Fruit fly (Drosophila melanogaster) whole organism, embryonic: ENCODE measurements around the gene NimB3.
A peak's percentile ranks its signal among the peaks of the same experiment; 100 is the strongest.

Experiments used
- Bteb2 ChIP-seq: fragments of 200-800 bp; sonication (Bioruptor generic); optimal IDR thresholded peaks from 2 replicates; lab custom pipeline; 2016; ENCODE audit warnings: missing biosample characterization, missing genetic modification characterization
- CG10209 ChIP-seq: fragments of 200-800 bp; sonication (Bioruptor generic); optimal IDR thresholded peaks from 3 replicates; lab custom pipeline; 2017; ENCODE audit warnings: missing biosample characterization, mild to moderate bottlenecking, missing genetic modification characterization, missing genetic modification reagents
- CG10543 ChIP-seq: fragments of 200-800 bp; sonication (Bioruptor generic); optimal IDR thresholded peaks from 3 replicates; lab custom pipeline; 2017; ENCODE audit warnings: missing biosample characterization, mild to moderate bottlenecking, missing genetic modification characterization, moderate library complexity
- CG10979 ChIP-seq: fragments of 200-800 bp; sonication (Bioruptor generic); optimal IDR thresholded peaks from 2 replicates; lab custom pipeline; 2018; ENCODE audit warnings: missing biosample characterization, mild to moderate bottlenecking, missing genetic modification characterization, moderate library complexity
- CG11093 ChIP-seq: fragments of 200-800 bp; sonication (Bioruptor generic); IDR thresholded peaks from 3 replicates; pipeline ENCODE4 v1.3.6; 2022; ENCODE audit warnings: missing biosample characterization, missing genetic modification characterization
- CG11247 ChIP-seq: fragments of 200-800 bp; sonication (Bioruptor generic); IDR thresholded peaks from 2 replicates; pipeline ENCODE4 v1.3.6; 2022; ENCODE audit warnings: missing biosample characterization, missing genetic modification characterization
- CG12104 ChIP-seq: fragments of 200-800 bp; sonication (Bioruptor generic); optimal IDR thresholded peaks from 3 replicates; lab custom pipeline; 2016; ENCODE audit warnings: missing biosample characterization, missing genetic modification characterization
- CG12659 ChIP-seq: fragments of 200-800 bp; sonication (Bioruptor generic); optimal IDR thresholded peaks from 3 replicates; lab custom pipeline; 2017; ENCODE audit warnings: mild to moderate bottlenecking, missing biosample characterization, missing genetic modification reagents, missing genetic modification characterization
- CG12744 ChIP-seq: fragments of 200-800 bp; sonication (Bioruptor generic); optimal IDR thresholded peaks from 2 replicates; lab custom pipeline; 2016; ENCODE audit warnings: missing biosample characterization, missing genetic modification characterization
- CG13894 ChIP-seq: fragments of 200-800 bp; sonication (Bioruptor generic); optimal IDR thresholded peaks from 3 replicates; lab custom pipeline; 2018; ENCODE audit warnings: missing biosample characterization, mild to moderate bottlenecking, missing genetic modification characterization, moderate library complexity
- CG14965 ChIP-seq: fragments of 200-800 bp; sonication (Bioruptor generic); optimal IDR thresholded peaks from 2 replicates; lab custom pipeline; 2016; ENCODE audit warnings: missing biosample characterization, missing genetic modification characterization, borderline replicate concordance
- CG15601 ChIP-seq: fragments of 200-800 bp; sonication (Bioruptor generic); optimal IDR thresholded peaks from 3 replicates; lab custom pipeline; 2019; ENCODE audit warnings: missing biosample characterization, mild to moderate bottlenecking, missing genetic modification characterization, moderate library complexity
- CG1647 ChIP-seq: fragments of 200-800 bp; sonication (Bioruptor generic); optimal IDR thresholded peaks from 3 replicates; lab custom pipeline; 2016; ENCODE audit warnings: missing biosample characterization, missing genetic modification characterization
- CG17912 ChIP-seq: fragments of 200-800 bp; sonication (Bioruptor generic); optimal IDR thresholded peaks from 2 replicates; lab custom pipeline; 2018; ENCODE audit warnings: missing biosample characterization, mild to moderate bottlenecking, missing genetic modification characterization
- CG34376 ChIP-seq: fragments of 200-800 bp; sonication (Bioruptor generic); optimal IDR thresholded peaks from 2 replicates; lab custom pipeline; 2018; ENCODE audit warnings: missing biosample characterization, mild to moderate bottlenecking, missing genetic modification characterization
- CG4424 ChIP-seq: fragments of 200-800 bp; sonication (Bioruptor generic); optimal IDR thresholded peaks from 3 replicates; lab custom pipeline; 2016; ENCODE audit warnings: missing biosample characterization, missing genetic modification characterization
- CG7271 ChIP-seq: fragments of 200-800 bp; sonication (Bioruptor generic); optimal IDR thresholded peaks from 2 replicates; lab custom pipeline; 2018; ENCODE audit warnings: missing biosample characterization, mild to moderate bottlenecking, missing genetic modification characterization, moderate library complexity
- CG8290 ChIP-seq, 3 experiments: fragments of 200-800 bp; sonication (Bioruptor generic); optimal IDR thresholded peaks; 2 replicates each; lab custom pipeline; 2016 to 2019; ENCODE audit warnings: missing biosample characterization in 3 of 3, missing genetic modification characterization in 3 of 3, mild to moderate bottlenecking in 2 of 3, moderate library complexity in 1 of 3
- CTCF ChIP-seq: fragments of 200-800 bp; sonication (Bioruptor generic); optimal IDR thresholded peaks from 2 replicates; lab custom pipeline; 2017; ENCODE audit warnings: missing biosample characterization, mild to moderate bottlenecking, missing genetic modification characterization, moderate library complexity
- Dp ChIP-seq: fragments of 200-800 bp; sonication (Bioruptor generic); optimal IDR thresholded peaks from 2 replicates; lab custom pipeline; 2018; ENCODE audit warnings: missing biosample characterization, mild to moderate bottlenecking, missing genetic modification characterization, moderate library complexity
- HHEX ChIP-seq: fragments of 200-800 bp; sonication (Bioruptor generic); optimal IDR thresholded peaks from 3 replicates; lab custom pipeline; 2017; ENCODE audit warnings: missing biosample characterization, mild to moderate bottlenecking, missing genetic modification characterization, missing genetic modification reagents
- HmgD ChIP-seq: fragments of 200-800 bp; sonication (Bioruptor generic); optimal IDR thresholded peaks from 3 replicates; lab custom pipeline; 2016; ENCODE audit warnings: missing biosample characterization, missing genetic modification characterization
- Hsf ChIP-seq: fragments of 200-800 bp; sonication (Bioruptor generic); optimal IDR thresholded peaks from 3 replicates; lab custom pipeline; 2016; ENCODE audit warnings: missing biosample characterization, missing genetic modification characterization
- MBD-R2 ChIP-seq: fragments of 200-800 bp; sonication (Bioruptor generic); IDR thresholded peaks from 2 replicates; pipeline ENCODE4 v1.3.6; 2022; ENCODE audit warnings: missing biosample characterization, missing genetic modification characterization
- MESR4 ChIP-seq: fragments of 200-800 bp; sonication (Bioruptor generic); optimal IDR thresholded peaks from 2 replicates; lab custom pipeline; 2018; ENCODE audit warnings: missing biosample characterization, mild to moderate bottlenecking, missing genetic modification characterization, moderate library complexity
- Ravus ChIP-seq: fragments of 200-800 bp; sonication (Bioruptor generic); IDR thresholded peaks from 2 replicates; pipeline ENCODE4 v1.3.6; 2022; ENCODE audit warnings: missing biosample characterization, missing genetic modification characterization
- Sry-β ChIP-seq: fragments of 200-800 bp; sonication (Bioruptor generic); optimal IDR thresholded peaks from 2 replicates; lab custom pipeline; 2018; ENCODE audit warnings: missing biosample characterization, mild to moderate bottlenecking, missing genetic modification characterization, moderate library complexity
- Taf1 ChIP-seq: fragments of 200-800 bp; sonication (Bioruptor generic); IDR thresholded peaks from 2 replicates; pipeline ENCODE4 v1.3.6; 2022; ENCODE audit warnings: missing biosample characterization, missing genetic modification characterization
- Xbp1 ChIP-seq: fragments of 200-800 bp; sonication (Bioruptor generic); optimal IDR thresholded peaks from 3 replicates; lab custom pipeline; 2016; ENCODE audit warnings: missing biosample characterization, mild to moderate bottlenecking, missing genetic modification characterization
- br ChIP-seq: fragments of >200 bp; optimal IDR thresholded peaks from 2 replicates; lab custom pipeline; 2017
- chif ChIP-seq, 2 experiments: fragments of 200-800 bp; sonication (Bioruptor generic); optimal IDR thresholded peaks; 3 replicates each; lab custom pipeline; 2016; ENCODE audit warnings: missing biosample characterization in 2 of 2, missing genetic modification characterization in 2 of 2
- ci ChIP-seq: fragments of 200-800 bp; sonication (Bioruptor generic); IDR thresholded peaks from 3 replicates; pipeline ENCODE4 v1.3.6; 2022; ENCODE audit warnings: missing biosample characterization, missing genetic modification characterization
- corto ChIP-seq: fragments of 200-800 bp; sonication (Bioruptor generic); optimal IDR thresholded peaks from 2 replicates; lab custom pipeline; 2016; ENCODE audit warnings: missing biosample characterization, mild to moderate bottlenecking, missing genetic modification characterization, moderate library complexity
- dati ChIP-seq: fragments of 200-800 bp; sonication (Bioruptor generic); IDR thresholded peaks from 2 replicates; pipeline ENCODE4 v1.3.6; 2022; ENCODE audit warnings: missing biosample characterization, missing genetic modification characterization
- emc ChIP-seq: fragments of 200-800 bp; sonication (Bioruptor generic); optimal IDR thresholded peaks from 2 replicates; lab custom pipeline; 2016; ENCODE audit warnings: missing biosample characterization, missing genetic modification characterization
- eve ChIP-seq, 2 experiments: fragments of >200 bp; optimal IDR thresholded peaks; 2 replicates each; lab custom pipeline; 2017; ENCODE audit warnings: missing biosample characterization in 2 of 2, missing genetic modification characterization in 2 of 2
- ewg ChIP-seq: fragments of 200-800 bp; sonication (Bioruptor generic); optimal IDR thresholded peaks from 3 replicates; lab custom pipeline; 2017; ENCODE audit warnings: mild to moderate bottlenecking, missing biosample characterization, missing genetic modification reagents, missing genetic modification characterization
- exex ChIP-seq: fragments of 200-800 bp; sonication (Bioruptor generic); optimal IDR thresholded peaks from 4 replicates; lab custom pipeline; 2018; ENCODE audit warnings: missing biosample characterization, mild to moderate bottlenecking, missing genetic modification characterization, moderate library complexity
- eyg ChIP-seq: fragments of 200-800 bp; sonication (Bioruptor generic); optimal IDR thresholded peaks from 3 replicates; lab custom pipeline; 2016; ENCODE audit warnings: missing biosample characterization, missing genetic modification characterization
- gfzf ChIP-seq: fragments of 200-800 bp; sonication (Bioruptor generic); optimal IDR thresholded peaks from 2 replicates; lab custom pipeline; 2016; ENCODE audit warnings: missing biosample characterization, mild to moderate bottlenecking, missing genetic modification characterization, moderate library complexity
- gro ChIP-seq: fragments of 200-800 bp; sonication (Bioruptor generic); optimal IDR thresholded peaks from 2 replicates; lab custom pipeline; 2016; ENCODE audit warnings: missing biosample characterization, missing genetic modification characterization
- gt ChIP-seq: fragments of 200-800 bp; sonication (Bioruptor generic); IDR thresholded peaks from 2 replicates; pipeline ENCODE4 v1.3.6; 2022; ENCODE audit warnings: missing biosample characterization, missing genetic modification characterization
- her ChIP-seq: fragments of 200-800 bp; sonication (Bioruptor generic); optimal IDR thresholded peaks from 2 replicates; lab custom pipeline; 2016; ENCODE audit warnings: missing biosample characterization, missing genetic modification characterization
- hkb ChIP-seq, 2 experiments: fragments of 200-800 bp in 1 of 2; fragments of >200 bp in 1 of 2; sonication (Bioruptor generic) in 1 of 2; IDR thresholded peaks in 1 of 2; optimal IDR thresholded peaks in 1 of 2; 2 replicates each; pipeline versions ENCODE4 v1.3.6 to Lab custom; 2017 to 2022; ENCODE audit warnings: missing biosample characterization in 1 of 2, missing genetic modification characterization in 1 of 2
- kay ChIP-seq: fragments of 200-800 bp; sonication (Bioruptor generic); optimal IDR thresholded peaks from 2 replicates; lab custom pipeline; 2016; ENCODE audit warnings: missing biosample characterization, missing genetic modification characterization
- klu ChIP-seq: fragments of 200-800 bp; sonication (Bioruptor generic); IDR thresholded peaks from 2 replicates; pipeline ENCODE4 v1.3.6; 2022; ENCODE audit warnings: missing biosample characterization, missing genetic modification characterization
- lbe ChIP-seq: fragments of 200-800 bp; sonication (Bioruptor generic); optimal IDR thresholded peaks from 2 replicates; lab custom pipeline; 2016; ENCODE audit warnings: missing biosample characterization, mild to moderate bottlenecking, missing genetic modification characterization
- scrt ChIP-seq: fragments of 200-800 bp; sonication (Bioruptor generic); optimal IDR thresholded peaks from 2 replicates; lab custom pipeline; 2018; ENCODE audit warnings: missing biosample characterization, mild to moderate bottlenecking, missing genetic modification characterization, moderate library complexity
- slou ChIP-seq: fragments of 200-800 bp; sonication (Bioruptor generic); optimal IDR thresholded peaks from 3 replicates; lab custom pipeline; 2016; ENCODE audit warnings: missing biosample characterization, missing genetic modification characterization
- ssp ChIP-seq: fragments of 200-800 bp; sonication (Bioruptor generic); IDR thresholded peaks from 2 replicates; pipeline ENCODE4 v1.3.6; 2022; ENCODE audit warnings: missing biosample characterization, missing genetic modification characterization

Gene NimB3

DNA sequence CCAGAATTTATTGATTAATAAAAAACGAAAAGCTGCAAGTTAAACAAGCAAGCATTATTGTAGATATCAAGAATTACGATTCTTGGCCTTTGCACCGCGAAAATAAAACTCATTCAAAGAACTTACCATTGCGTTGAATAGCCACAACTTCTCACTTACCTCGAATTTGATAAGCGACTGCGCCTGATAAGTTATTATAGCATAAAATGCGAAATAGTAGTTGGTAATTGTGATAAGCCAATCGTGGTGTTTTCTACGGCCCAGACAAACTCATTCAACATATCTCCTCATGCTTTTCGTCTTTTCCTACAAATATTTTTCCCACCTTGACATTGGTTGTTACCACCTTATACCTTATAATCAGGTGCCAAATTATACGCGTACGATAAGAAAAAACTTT, 47.3 kb upstream of the NimB3 start (continued):
- TF ChIP-seq CG14965 (GFP tag; lab: Kevin White, UChicago), result no peak
- TF ChIP-seq CG17912 (GFP tag; lab: Kevin White, UChicago), result no peak
- TF ChIP-seq eve (GFP tag; optimal IDR thresholded peaks at IDR 0.05; lab: Kevin White, UChicago), result peak in 1 of 2 experiments; percentile 36
- TF ChIP-seq chif (GFP tag; optimal IDR thresholded peaks at IDR 0.05; lab: Kevin White, UChicago), result no peak
- no peak for TF ChIP-seq br (lab: Kevin White, UChicago)
- TF ChIP-seq CG7271 (tag; lab: Kevin White, UChicago), result no peak
- TF ChIP-seq CG15601 (tag; lab: Kevin White, UChicago), result no peak
- TF ChIP-seq scrt (GFP tag; lab: Kevin White, UChicago), result no peak
- peak; percentile 89 for TF ChIP-seq CG34376 (GFP tag; lab: Kevin White, UChicago)
- TF ChIP-seq lbe (GFP tag; lab: Kevin White, UChicago), result no peak
- TF ChIP-seq klu (GFP tag; lab: Robert Waterston, UW), result no peak
- no peak for TF ChIP-seq CG10979 (tag; lab: Kevin White, UChicago)
- no peak for TF ChIP-seq hkb (optimal IDR thresholded peaks at IDR 0.05; lab: Kevin White, UChicago)
- no peak for TF ChIP-seq hkb (GFP tag; IDR thresholded peaks at IDR 0.05; lab: Robert Waterston, UW)
- TF ChIP-seq CG1647 (GFP tag; lab: Kevin White, UChicago), result no peak
- TF ChIP-seq Xbp1 (GFP tag; lab: Kevin White, UChicago), result no peak
- TF ChIP-seq CG10209 (GFP tag; lab: Kevin White, UChicago), result no peak

- TF ChIP-seq CG11093 (GFP tag; lab: Robert Waterston, UW), result 0 out of 3 replicates have a peak, but pooled peaks have one; percentile 20
- TF ChIP-seq emc (GFP tag; lab: Kevin White, UChicago), result no peak
- TF ChIP-seq gt (GFP tag; lab: Robert Waterston, UW), result no peak
- TF ChIP-seq exex (tag; lab: Kevin White, UChicago), result peak; percentile 98
- TF ChIP-seq CG4424, result no peak
- no peak for TF ChIP-seq HmgD
- TF ChIP-seq MBD-R2 (GFP tag; lab: Robert Waterston, UW), result no peak
- TF ChIP-seq CG12659 (GFP tag; lab: Kevin White, UChicago), result no peak
- TF ChIP-seq CG13894, result peak; percentile 54
- TF ChIP-seq ci (GFP tag; lab: Robert Waterston, UW), result no peak
- TF ChIP-seq CG11247 (GFP tag; lab: Robert Waterston, UW), result 0 out of 2 replicates have a peak, but pooled peaks have one; percentile 11
- TF ChIP-seq gfzf (GFP tag; lab: Kevin White, UChicago), result no peak
- TF ChIP-seq Dp (GFP tag; lab: Kevin White, UChicago), result no peak
- TF ChIP-seq gro (GFP tag; lab: Kevin White, UChicago), result peak; percentile 24
- no peak for TF ChIP-seq CG12744 (GFP tag; lab: Kevin White, UChicago)
- no peak for TF ChIP-seq eyg (GFP tag; lab: Kevin White, UChicago)
- no peak for TF ChIP-seq CTCF
- TF ChIP-seq CG8290 (GFP tag; optimal IDR thresholded peaks at IDR 0.05; lab: Kevin White, UChicago), result no peak
- TF ChIP-seq CG8290 (tag; optimal IDR thresholded peaks at IDR 0.05; lab: Kevin White, UChicago), result peak in 1 of 2 experiments; percentile 60
- no peak for TF ChIP-seq dati (GFP tag; lab: Robert Waterston, UW)
- peak; percentile 19 for TF ChIP-seq her (GFP tag; lab: Kevin White, UChicago)
- no peak for TF ChIP-seq Hsf
- no peak for TF ChIP-seq MESR4 (GFP tag; lab: Kevin White, UChicago)
- TF ChIP-seq Bteb2 (GFP tag; lab: Kevin White, UChicago), result no peak
- peak; percentile 3 for TF ChIP-seq kay (GFP tag; lab: Kevin White, UChicago)
- TF ChIP-seq ssp (GFP tag; lab: Robert Waterston, UW), result no peak
- TF ChIP-seq Taf1, result no peak
- TF ChIP-seq corto (GFP tag; lab: Kevin White, UChicago), result no peak
- no peak for TF ChIP-seq Sry-β (GFP tag; lab: Kevin White, UChicago)
- no peak for TF ChIP-seq ewg (GFP tag; lab: Kevin White, UChicago)
- TF ChIP-seq slou, result no peak
- TF ChIP-seq Ravus (GFP tag; lab: Robert Waterston, UW), result no peak
- no peak for TF ChIP-seq CG12104 (GFP tag; lab: Kevin White, UChicago)
- TF ChIP-seq HHEX (GFP tag; lab: Kevin White, UChicago), result no peak
- peak; percentile 73 for TF ChIP-seq CG10543
These were observed 45.7 kb upstream of the NimB3 start for dm6 chr2L:14013478-14013877.
